Fruit fly (Drosophila melanogaster): Measurements from ENCODE around the gene INPP5E.

The INPP5E gene

dm6 chr3L:12258698-12259097 is 18.8 kb upstream of the INPP5E start:
- peak; percentile 79 for TF ChIP-seq CG34376 (GFP tag; optimal IDR thresholded peaks at IDR 0.05)
- peak; percentile 72 for TF ChIP-seq exex (tag; optimal IDR thresholded peaks at IDR 0.05)
- no peak for TF ChIP-seq bsh (GFP tag; optimal IDR thresholded peaks at IDR 0.05)
- 0 out of 2 replicates have a peak, but pooled peaks have one; percentile 17 for TF ChIP-seq Rfx (GFP tag; IDR thresholded peaks at IDR 0.05)
- no peak for TF ChIP-seq Bteb2 (GFP tag; optimal IDR thresholded peaks at IDR 0.05)
- peak; percentile 65 for TF ChIP-seq sug (tag; optimal IDR thresholded peaks at IDR 0.05)
- peak; percentile 54 for TF ChIP-seq Med (GFP tag)
- no peak for TF ChIP-seq CG8290 (GFP tag; optimal IDR thresholded peaks at IDR 0.05)
- TF ChIP-seq CG8290 (tag; optimal IDR thresholded peaks at IDR 0.05): peak in 1 of 2 experiments; percentile 43
- TF ChIP-seq CG6175 (GFP tag; IDR thresholded peaks at IDR 0.05): peak; percentile 74; the same call in 2 of the 3 replicates
- peak; percentile 97 for TF ChIP-seq sd (tag; optimal IDR thresholded peaks at IDR 0.05)
- TF ChIP-seq Bgb (GFP tag; IDR thresholded peaks at IDR 0.05; ENCODE audit: partially characterized antibody): peak; percentile 25; the same call in 1 of the 2 replicates
- peak; percentile 55 for TF ChIP-seq CG10543 (GFP tag; optimal IDR thresholded peaks at IDR 0.05)
- peak; percentile 35 for TF ChIP-seq Atf6 (GFP tag; IDR thresholded peaks at IDR 0.05)
- TF ChIP-seq mirr (GFP tag; optimal IDR thresholded peaks at IDR 0.05): peak; percentile 84
- 0 out of 2 replicates have a peak, but pooled peaks have one; percentile 10 for TF ChIP-seq CG32532 (GFP tag; IDR thresholded peaks at IDR 0.05)
- 0 out of 4 replicates have a peak, but pooled peaks have one; percentile 79 for TF ChIP-seq chinmo (GFP tag; IDR thresholded peaks at IDR 0.05; ENCODE audit: partially characterized antibody)
- no peak for TF ChIP-seq BtbVII (GFP tag; optimal IDR thresholded peaks at IDR 0.05)
- TF ChIP-seq CG11093 (GFP tag; IDR thresholded peaks at IDR 0.05): no peak
- TF ChIP-seq lab (GFP tag; optimal IDR thresholded peaks at IDR 0.05): peak; percentile 52
- peak in 1 of 2 experiments; percentile 17 for TF ChIP-seq Hr78 (GFP tag; optimal IDR thresholded peaks at IDR 0.05)
- 0 out of 2 replicates have a peak, but pooled peaks have one; percentile 7 for TF ChIP-seq CG14014 (GFP tag; IDR thresholded peaks at IDR 0.05)
- TF ChIP-seq Dfd (GFP tag; optimal IDR thresholded peaks at IDR 0.05): no peak
- TF ChIP-seq HmgZ (tag; optimal IDR thresholded peaks at IDR 0.05): peak; percentile 40
- TF ChIP-seq crol (GFP tag; IDR thresholded peaks at IDR 0.05): peak; percentile 80
- TF ChIP-seq grn (GFP tag; optimal IDR thresholded peaks at IDR 0.05): peak; percentile 98
- peak; percentile 91 for TF ChIP-seq GATAe (GFP tag; conservative IDR thresholded peaks at IDR 0.05)

dm6 chr3L:12265526-12266342 is 11.7 kb upstream of the INPP5E start:
- TF ChIP-seq CG11695 (GFP tag; IDR thresholded peaks at IDR 0.05): 0 out of 3 replicates have a peak, but pooled peaks have one; percentile 10
- peak in 1 of 2 experiments; percentile 39 for TF ChIP-seq Pdp1 (GFP tag; optimal IDR thresholded peaks at IDR 0.05)
- no peak for TF ChIP-seq salm (tag; optimal IDR thresholded peaks at IDR 0.05)
- TF ChIP-seq CG7271 (tag; optimal IDR thresholded peaks at IDR 0.05): no peak
- peak; percentile 53; the same call in 1 of the 2 replicates for TF ChIP-seq ara (GFP tag; IDR thresholded peaks at IDR 0.05)
- peak; percentile 47 for TF ChIP-seq twi (tag; optimal IDR thresholded peaks at IDR 0.05)
- peak; percentile 33 for TF ChIP-seq abd-A (tag; optimal IDR thresholded peaks at IDR 0.05)
- TF ChIP-seq cg (GFP tag; optimal IDR thresholded peaks at IDR 0.05): peak; percentile 94
- TF ChIP-seq CG8765 (GFP tag; IDR thresholded peaks at IDR 0.05): no peak
- TF ChIP-seq Nf-YC (tag; optimal IDR thresholded peaks at IDR 0.05): peak; percentile 3
- no peak for TF ChIP-seq ato (GFP tag; IDR thresholded peaks at IDR 0.05; ENCODE audit: partially characterized antibody)
- no peak for TF ChIP-seq slbo (GFP tag; IDR thresholded peaks at IDR 0.05)
- peak; percentile 63; the same call in 2 of the 3 replicates for TF ChIP-seq sr (GFP tag; IDR thresholded peaks at IDR 0.05)
- TF ChIP-seq HLH4C (GFP tag; IDR thresholded peaks at IDR 0.05; ENCODE audit: partially characterized antibody): no peak
- TF ChIP-seq so (GFP tag; IDR thresholded peaks at IDR 0.05): 0 out of 3 replicates have a peak, but pooled peaks have one; percentile 15
- TF ChIP-seq Vsx1 (GFP tag; optimal IDR thresholded peaks at IDR 0.05): peak; percentile 43
- TF ChIP-seq Drgx (GFP tag; IDR thresholded peaks at IDR 0.05): peak; percentile 70
- no peak for TF ChIP-seq CG6254 (GFP tag; optimal IDR thresholded peaks at IDR 0.05)
- TF ChIP-seq TFAM (GFP tag; optimal IDR thresholded peaks at IDR 0.05): no peak
- TF ChIP-seq Elba2 (GFP tag; optimal IDR thresholded peaks at IDR 0.05): peak; percentile 2
- TF ChIP-seq exex (tag; optimal IDR thresholded peaks at IDR 0.05): peak; percentile 31
- TF ChIP-seq ATbp (GFP tag; optimal IDR thresholded peaks at IDR 0.05): peak; percentile 60

Data from whole organism, embryonic.